Worm (Caenorhabditis elegans) whole organism, L4/young adult: Measurements from ENCODE around the gene pat-2.
A peak's percentile ranks its signal among the peaks of the same experiment; 100 is the strongest.

ENCODE experiments used
- W03F9.2 ChIP-seq: fragments of 150-350 bp; optimal IDR thresholded peaks from 2 replicates; lab custom pipeline; 2014; ENCODE audit warnings: missing biosample characterization, missing genetic modification characterization
- dao-5 ChIP-seq: sonication (generic microtip); optimal IDR thresholded peaks from 2 replicates; lab custom pipeline; 2016; ENCODE audit warnings: missing genotype, missing genetic modification characterization, moderate library complexity, missing compliant biosample characterization
- him-1 ChIP-seq: sonication (generic microtip); optimal IDR thresholded peaks from 2 replicates; lab custom pipeline; 2016; ENCODE audit warnings: missing genotype, missing genetic modification reagents, missing genetic modification characterization, missing compliant biosample characterization

pat-2 gene

DNA sequence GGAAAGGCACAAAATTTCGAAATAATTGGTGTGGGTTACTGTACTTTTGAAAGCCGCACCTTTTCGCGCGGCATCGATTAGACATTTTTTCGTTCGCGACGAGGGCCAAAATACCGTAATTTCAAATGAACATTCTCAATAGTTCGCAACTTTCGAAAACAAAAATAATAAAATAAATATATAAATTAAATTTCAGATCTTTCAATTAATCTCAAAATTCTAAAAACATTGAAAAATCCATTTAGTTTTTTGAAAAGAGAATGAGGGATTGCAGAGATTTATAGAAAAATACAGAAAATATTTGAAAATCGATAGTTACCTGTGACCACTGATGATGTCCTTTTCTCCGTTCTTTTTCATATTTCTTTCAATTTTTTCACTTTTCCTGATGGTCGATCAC is 32.6 kb upstream of the pat-2 start, which contains the start of gene K02D10.8:
TSS of gene K02D10.8 (plus strand) at position 301 of the 400 bp plus-strand sequence.
- TF ChIP-seq W03F9.2 (tag; lab: Kevin White, UChicago) (no peak), him-1 (tag; lab: Kevin White, UChicago) (no peak), dao-5 (tag; lab: Kevin White, UChicago) (no peak)

- no peak for TF ChIP-seq W03F9.2 (tag; lab: Kevin White, UChicago)
- peak; percentile 10 for TF ChIP-seq him-1 (tag; lab: Kevin White, UChicago)
- no peak for TF ChIP-seq dao-5 (tag; lab: Kevin White, UChicago)
These were observed 30.0 kb upstream of the pat-2 start for ce11 chrIII:8788690-8789089.

DNA sequence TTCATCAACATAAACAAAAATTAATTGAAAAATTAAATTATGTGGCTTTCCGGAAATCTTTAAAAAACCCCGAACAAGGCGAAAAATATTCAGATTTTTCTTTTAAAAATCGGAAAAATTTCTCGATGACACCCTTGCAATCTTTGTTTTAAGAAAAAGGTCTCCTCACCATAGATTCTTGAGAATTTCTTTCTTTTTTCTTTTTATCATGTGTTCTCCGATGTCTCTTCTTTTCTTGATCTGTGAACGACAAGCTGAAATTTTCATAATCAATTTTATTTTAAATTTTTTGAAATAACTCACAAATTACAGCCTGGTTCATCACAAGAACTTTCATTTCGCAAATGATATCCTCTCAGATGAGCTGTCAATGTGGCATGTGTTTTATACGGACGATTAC is 27.5 kb upstream of the pat-2 start, which contains the start of the genes zfp-1 and F54F2.14:
TSS of gene zfp-1 (plus strand) at position 301 of the 400 bp plus-strand sequence.
TSS of gene F54F2.14 (plus strand) at position 312 of the 400 bp plus-strand sequence.
- TF ChIP-seq W03F9.2 (tag; lab: Kevin White, UChicago) = no peak
- no peak for TF ChIP-seq him-1 (tag; lab: Kevin White, UChicago)
- no peak for TF ChIP-seq dao-5 (tag; lab: Kevin White, UChicago)

- TF ChIP-seq W03F9.2 (tag; lab: Kevin White, UChicago) (no peak), dao-5 (tag; lab: Kevin White, UChicago) (no peak), him-1 (tag; lab: Kevin White, UChicago) (no peak)
These were observed 26.4 kb upstream of the pat-2 start, which contains the start of gene ztf-1 for ce11 chrIII:8792251-8792650. Gene ztf-1 (minus strand): TSS chrIII:8792351.

DNA sequence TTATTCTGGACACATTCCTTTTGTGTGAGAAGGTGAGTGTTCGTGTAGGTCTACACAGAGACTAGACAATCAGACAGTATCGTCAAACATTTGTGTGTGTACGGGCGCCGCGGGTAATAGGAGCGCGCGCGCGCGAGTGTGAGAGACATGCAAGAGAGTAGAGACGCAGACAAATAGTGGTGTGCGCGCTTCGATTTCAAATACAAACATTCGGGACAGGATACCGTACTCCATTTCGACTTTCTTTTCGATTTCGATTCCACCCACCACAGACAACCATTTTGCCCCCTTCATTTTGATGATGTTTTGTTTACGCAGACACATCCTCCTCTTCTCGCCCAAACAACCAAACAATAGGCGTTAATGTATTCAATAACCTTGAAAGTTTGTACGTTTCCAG is 23.9 kb upstream of the pat-2 start:
- no peak for TF ChIP-seq him-1 (tag; lab: Kevin White, UChicago)

ce11 chrIII:8795595-8796141 is 23.0 kb upstream of the pat-2 start:
- peak; percentile 46 for TF ChIP-seq dao-5 (tag; lab: Kevin White, UChicago)
- TF ChIP-seq him-1 (tag; lab: Kevin White, UChicago) = peak; percentile 96
- TF ChIP-seq W03F9.2 (tag; lab: Kevin White, UChicago) = peak; percentile 86

DNA sequence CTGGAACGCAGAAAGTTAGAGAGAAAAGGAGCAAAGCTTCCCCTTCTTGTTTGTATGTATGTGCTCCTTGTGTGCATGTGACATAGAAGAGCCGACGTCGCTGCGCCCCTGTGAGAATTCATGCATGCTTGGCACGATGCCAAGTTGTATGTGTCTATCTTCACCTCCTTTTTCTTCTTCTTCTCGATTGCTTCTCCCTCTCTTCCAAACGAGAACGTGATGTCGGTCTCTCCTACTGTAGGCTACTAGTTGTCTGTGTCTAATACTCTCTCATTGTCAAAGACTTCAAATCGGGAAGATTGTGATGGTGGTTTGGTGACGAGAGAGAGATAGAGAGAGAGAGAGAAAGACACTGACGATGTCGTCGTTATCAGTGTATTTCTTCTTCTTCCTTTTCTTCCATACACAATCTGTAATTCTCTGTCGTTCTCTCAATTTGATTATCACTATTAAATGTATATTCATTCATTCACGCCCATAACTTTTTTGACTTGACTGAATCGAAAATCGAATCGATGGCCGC is 21.4 kb upstream of the pat-2 start:
- TF ChIP-seq dao-5 (tag; lab: Kevin White, UChicago) (no peak), W03F9.2 (tag; lab: Kevin White, UChicago) (peak; percentile 75), him-1 (tag; lab: Kevin White, UChicago) (peak; percentile 77)

- TF ChIP-seq dao-5 (tag; lab: Kevin White, UChicago) (no peak), him-1 (tag; lab: Kevin White, UChicago) (peak; percentile 88), W03F9.2 (tag; lab: Kevin White, UChicago) (peak; percentile 65)
These were observed 18.5 kb upstream of the pat-2 start, which contains the start of gene F54F2.6 for ce11 chrIII:8799964-8800795. Gene F54F2.6 (minus strand): TSS chrIII:8800701.

DNA sequence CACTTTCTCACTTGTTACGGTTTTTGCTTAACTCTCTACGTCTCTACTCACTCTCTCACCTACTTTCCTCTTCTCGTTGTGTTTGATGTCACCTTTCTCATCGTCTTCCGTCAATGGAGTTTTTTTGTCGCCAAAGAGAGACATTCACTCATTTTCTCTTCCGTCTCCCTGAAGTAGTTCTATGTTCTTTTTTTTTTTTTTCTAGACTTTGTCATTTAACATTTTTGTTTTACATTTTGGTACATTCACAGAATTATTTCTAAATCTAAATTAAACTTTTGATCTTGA is 18.0 kb upstream of the pat-2 start:
- TF ChIP-seq him-1 (tag; lab: Kevin White, UChicago) = no peak

ce11 chrIII:8801352-8801863 is 17.3 kb upstream of the pat-2 start:
- TF ChIP-seq him-1 (tag; lab: Kevin White, UChicago) = no peak
- no peak for TF ChIP-seq dao-5 (tag; lab: Kevin White, UChicago)
- no peak for TF ChIP-seq W03F9.2 (tag; lab: Kevin White, UChicago)

DNA sequence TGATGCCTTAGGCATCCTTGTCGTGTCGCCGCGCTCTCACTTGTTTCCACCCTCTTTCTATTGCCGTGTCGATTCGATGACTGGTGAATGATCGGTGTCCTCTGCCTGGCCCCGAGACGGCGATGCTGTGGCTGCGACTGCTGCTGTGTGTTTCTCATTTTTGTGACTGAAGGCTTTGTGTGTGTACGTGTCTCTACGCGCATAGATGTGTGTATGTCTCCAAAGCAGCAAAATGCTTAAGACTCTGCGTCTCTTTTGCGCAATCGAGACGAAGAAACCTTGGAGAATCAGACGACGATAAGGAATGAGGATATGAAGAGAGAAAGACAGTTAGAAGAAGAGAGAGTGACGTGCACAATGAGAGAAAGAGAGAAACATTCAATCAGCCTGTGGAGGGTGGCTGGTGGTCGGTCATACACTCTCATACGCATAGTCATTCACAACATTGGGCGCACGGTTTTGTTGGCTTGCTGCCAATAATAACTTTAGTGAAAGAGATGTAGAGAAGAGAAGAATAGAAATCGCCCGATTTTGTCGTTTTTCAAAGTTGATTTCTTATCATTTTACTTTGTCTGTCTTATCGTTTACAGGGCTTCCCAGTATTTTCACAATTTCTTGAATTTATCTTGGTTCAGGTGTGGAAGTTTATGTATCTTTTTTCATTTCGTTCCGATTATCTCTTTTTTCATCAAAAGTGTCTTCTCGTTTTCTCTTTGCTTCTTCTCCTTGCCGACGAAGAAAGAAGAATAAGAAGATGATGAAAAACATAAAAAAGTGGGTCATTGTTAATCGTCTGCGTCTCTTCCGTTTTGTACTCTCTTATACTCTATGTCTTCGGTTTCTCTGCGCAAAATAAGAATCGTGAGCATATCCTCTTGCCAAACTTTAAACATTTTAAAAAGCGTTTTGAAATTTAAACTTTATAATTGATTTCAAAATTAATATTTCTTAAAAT is 16.6 kb upstream of the pat-2 start:
- TF ChIP-seq him-1 (tag; lab: Kevin White, UChicago) = peak; percentile 56
- peak; percentile 66 for TF ChIP-seq W03F9.2 (tag; lab: Kevin White, UChicago)
- peak; percentile 55 for TF ChIP-seq dao-5 (tag; lab: Kevin White, UChicago)

- TF ChIP-seq W03F9.2 (tag; lab: Kevin White, UChicago) (no peak), him-1 (tag; lab: Kevin White, UChicago) (no peak)
These were observed 12.9 kb upstream of the pat-2 start for ce11 chrIII:8805815-8806214.
